Fruit fly (Drosophila melanogaster) whole organism, embryonic: ENCODE measurements around the gene Nup107.
A peak's percentile ranks its signal among the peaks of the same experiment; 100 is the strongest.

Experiments used
- B-H2 ChIP-seq: fragments of 200-800 bp; sonication (Bioruptor generic); optimal IDR thresholded peaks from 2 replicates; lab custom pipeline; 2018; ENCODE audit warnings: missing biosample characterization, mild to moderate bottlenecking, missing genetic modification characterization
- CG1024 ChIP-seq: fragments of 200-800 bp; sonication (Bioruptor generic); IDR thresholded peaks from 2 replicates; pipeline ENCODE4 v1.3.6; 2022; ENCODE audit warnings: missing biosample characterization, missing genetic modification characterization
- CG12155 ChIP-seq: fragments of 200-800 bp; sonication (Bioruptor generic); optimal IDR thresholded peaks from 3 replicates; lab custom pipeline; 2016; ENCODE audit warnings: missing biosample characterization, missing genetic modification characterization
- CG12219 ChIP-seq: fragments of 200-800 bp; sonication (Bioruptor generic); optimal IDR thresholded peaks from 3 replicates; lab custom pipeline; 2018; ENCODE audit warnings: missing biosample characterization, mild to moderate bottlenecking, missing genetic modification characterization
- CG15073 ChIP-seq: fragments of 200-800 bp; sonication (Bioruptor generic); optimal IDR thresholded peaks from 2 replicates; lab custom pipeline; 2016; ENCODE audit warnings: missing biosample characterization, missing genetic modification characterization
- CG15696 ChIP-seq: fragments of 200-800 bp; sonication (Bioruptor generic); optimal IDR thresholded peaks from 2 replicates; lab custom pipeline; 2019; ENCODE audit warnings: missing biosample characterization, mild to moderate bottlenecking, missing genetic modification characterization, moderate library complexity
- CG16813 ChIP-seq: fragments of 200-800 bp; sonication (Bioruptor generic); IDR thresholded peaks from 3 replicates; pipeline ENCODE4 v1.3.6; 2022; ENCODE audit warnings: missing biosample characterization, missing genetic modification characterization; ENCODE audit not compliant: partially characterized antibody
- CG17328 ChIP-seq: fragments of 200-800 bp; sonication (Bioruptor generic); IDR thresholded peaks from 2 replicates; pipeline ENCODE4 v1.3.6; 2022; ENCODE audit warnings: missing biosample characterization, missing genetic modification characterization
- CG18599 ChIP-seq: fragments of 200-800 bp; sonication (Bioruptor generic); optimal IDR thresholded peaks from 3 replicates; lab custom pipeline; 2017; ENCODE audit warnings: missing biosample characterization, missing genetic modification characterization, mild to moderate bottlenecking, moderate library complexity, missing genetic modification reagents
- CG2199 ChIP-seq: fragments of 200-800 bp; sonication (Bioruptor generic); IDR thresholded peaks from 3 replicates; pipeline ENCODE4 v1.3.6; 2022; ENCODE audit warnings: missing biosample characterization, missing genetic modification characterization
- CG33557 ChIP-seq: fragments of 200-800 bp; sonication (Bioruptor generic); optimal IDR thresholded peaks from 2 replicates; lab custom pipeline; 2019; ENCODE audit warnings: missing biosample characterization, mild to moderate bottlenecking, missing genetic modification characterization, moderate library complexity
- CG34376 ChIP-seq: fragments of 200-800 bp; sonication (Bioruptor generic); optimal IDR thresholded peaks from 2 replicates; lab custom pipeline; 2018; ENCODE audit warnings: missing biosample characterization, mild to moderate bottlenecking, missing genetic modification characterization
- CG43689 ChIP-seq: fragments of 200-800 bp; sonication (Bioruptor generic); IDR thresholded peaks from 2 replicates; pipeline ENCODE4 v1.3.6; 2022; ENCODE audit warnings: missing biosample characterization, missing genetic modification characterization
- CG4707 ChIP-seq: fragments of 200-800 bp; sonication (Bioruptor generic); optimal IDR thresholded peaks from 2 replicates; lab custom pipeline; 2018; ENCODE audit warnings: missing biosample characterization, mild to moderate bottlenecking, missing genetic modification characterization, moderate library complexity
- CG4854 ChIP-seq: fragments of 200-800 bp; sonication (Bioruptor generic); optimal IDR thresholded peaks from 2 replicates; lab custom pipeline; 2016; ENCODE audit warnings: missing biosample characterization, missing genetic modification characterization, inconsistent platforms
- CG6272 ChIP-seq: fragments of 200-800 bp; sonication (Bioruptor generic); IDR thresholded peaks from 2 replicates; pipeline ENCODE4 v1.3.6; 2022; ENCODE audit warnings: missing biosample characterization, missing genetic modification characterization
- CG6689 ChIP-seq: fragments of 200-800 bp; sonication (Bioruptor generic); IDR thresholded peaks from 2 replicates; pipeline ENCODE4 v1.3.6; 2022; ENCODE audit warnings: missing biosample characterization, missing genetic modification characterization
- CG7786 ChIP-seq: fragments of 200-800 bp; sonication (Bioruptor generic); optimal IDR thresholded peaks from 2 replicates; lab custom pipeline; 2016; ENCODE audit warnings: missing biosample characterization, missing genetic modification characterization
- CG9609 ChIP-seq: fragments of 200-800 bp; sonication (Bioruptor generic); optimal IDR thresholded peaks from 3 replicates; lab custom pipeline; 2016; ENCODE audit warnings: missing biosample characterization, missing genetic modification characterization
- CG9797 ChIP-seq: fragments of 200-800 bp; sonication (Bioruptor generic); optimal IDR thresholded peaks from 3 replicates; lab custom pipeline; 2018; ENCODE audit warnings: missing biosample characterization, mild to moderate bottlenecking, missing genetic modification characterization
- Dip3 ChIP-seq: fragments of 200-800 bp; sonication (Bioruptor generic); optimal IDR thresholded peaks from 3 replicates; lab custom pipeline; 2016; ENCODE audit warnings: missing biosample characterization, missing genetic modification characterization
- E2f2 ChIP-seq: fragments of 200-800 bp; sonication (Bioruptor generic); IDR thresholded peaks from 2 replicates; pipeline ENCODE4 v1.3.6; 2022; ENCODE audit warnings: missing biosample characterization, missing genetic modification characterization
- Ets65A ChIP-seq: fragments of 200-800 bp; sonication (Bioruptor generic); peaks from one replicate; lab custom pipeline; 2016; ENCODE audit warnings: missing biosample characterization, missing genetic modification characterization
- HmgD ChIP-seq: fragments of 200-800 bp; sonication (Bioruptor generic); optimal IDR thresholded peaks from 3 replicates; lab custom pipeline; 2016; ENCODE audit warnings: missing biosample characterization, missing genetic modification characterization
- Mad ChIP-seq: fragments of 200-800 bp; sonication (Bioruptor generic); optimal IDR thresholded peaks from 2 replicates; lab custom pipeline; 2016; ENCODE audit warnings: missing biosample characterization, missing genetic modification characterization
- NC2α ChIP-seq: fragments of 200-800 bp; sonication (Bioruptor generic); optimal IDR thresholded peaks from 2 replicates; lab custom pipeline; 2016; ENCODE audit warnings: missing biosample characterization, missing genetic modification characterization
- NK7.1 ChIP-seq: fragments of 200-800 bp; sonication (Bioruptor generic); optimal IDR thresholded peaks from 3 replicates; lab custom pipeline; 2016; ENCODE audit warnings: missing biosample characterization, missing genetic modification characterization
- Side ChIP-seq: fragments of 200-800 bp; sonication (Bioruptor generic); optimal IDR thresholded peaks from 2 replicates; lab custom pipeline; 2016; ENCODE audit warnings: missing biosample characterization, missing genetic modification characterization
- TFAM ChIP-seq: fragments of 200-800 bp; sonication (Bioruptor generic); optimal IDR thresholded peaks from 2 replicates; lab custom pipeline; 2017; ENCODE audit warnings: missing biosample characterization, missing genetic modification characterization, inconsistent platforms
- Usf ChIP-seq: fragments of 200-800 bp; sonication (Bioruptor generic); optimal IDR thresholded peaks from 2 replicates; lab custom pipeline; 2017; ENCODE audit warnings: missing genotype, missing biosample characterization, missing genetic modification characterization
- croc ChIP-seq: fragments of 200-800 bp; sonication (Bioruptor generic); conservative IDR thresholded peaks from 3 replicates; pipeline ENCODE4 v1.3.6; 2022; ENCODE audit warnings: missing biosample characterization, missing genetic modification characterization
- da ChIP-seq: fragments of 200-800 bp; sonication (Bioruptor generic); optimal IDR thresholded peaks from 2 replicates; lab custom pipeline; 2016; ENCODE audit warnings: missing biosample characterization, missing genetic modification characterization
- eyg ChIP-seq: fragments of 200-800 bp; sonication (Bioruptor generic); optimal IDR thresholded peaks from 3 replicates; lab custom pipeline; 2016; ENCODE audit warnings: missing biosample characterization, missing genetic modification characterization
- fd96Cb ChIP-seq: fragments of 200-800 bp; sonication (Bioruptor generic); optimal IDR thresholded peaks from 2 replicates; lab custom pipeline; 2018; ENCODE audit warnings: missing biosample characterization, mild to moderate bottlenecking, missing genetic modification characterization, moderate library complexity
- gfzf ChIP-seq: fragments of 200-800 bp; sonication (Bioruptor generic); optimal IDR thresholded peaks from 2 replicates; lab custom pipeline; 2016; ENCODE audit warnings: missing biosample characterization, mild to moderate bottlenecking, missing genetic modification characterization, moderate library complexity
- ham ChIP-seq: fragments of 200-800 bp; sonication (Bioruptor generic); IDR thresholded peaks from 2 replicates; pipeline ENCODE4 v1.3.6; 2022; ENCODE audit warnings: missing biosample characterization, missing genetic modification characterization
- kah ChIP-seq: fragments of 200-800 bp; sonication (Bioruptor generic); optimal IDR thresholded peaks from 2 replicates; lab custom pipeline; 2018; ENCODE audit warnings: missing biosample characterization, mild to moderate bottlenecking, missing genetic modification characterization
- knrl ChIP-seq: fragments of 200-800 bp; sonication (Bioruptor generic); IDR thresholded peaks from 3 replicates; pipeline ENCODE4 v1.3.6; 2022; ENCODE audit warnings: missing biosample characterization, missing genetic modification characterization; ENCODE audit not compliant: partially characterized antibody
- lilli ChIP-seq: fragments of 200-800 bp; sonication (Bioruptor generic); optimal IDR thresholded peaks from 3 replicates; lab custom pipeline; 2016; ENCODE audit warnings: missing biosample characterization, missing genetic modification characterization
- mld ChIP-seq: fragments of 200-800 bp; sonication (Bioruptor generic); IDR thresholded peaks from 3 replicates; pipeline ENCODE4 v1.3.6; 2022; ENCODE audit warnings: missing biosample characterization, missing genetic modification characterization; ENCODE audit not compliant: partially characterized antibody
- nom ChIP-seq: fragments of 200-800 bp; sonication (Bioruptor generic); optimal IDR thresholded peaks from 2 replicates; lab custom pipeline; 2017; ENCODE audit warnings: missing biosample characterization, missing genetic modification characterization, mild to moderate bottlenecking, moderate library complexity, missing genetic modification reagents
- pho ChIP-seq: fragments of 200-800 bp; sonication (Bioruptor generic); optimal IDR thresholded peaks from 2 replicates; lab custom pipeline; 2016; ENCODE audit warnings: missing biosample characterization, missing genetic modification characterization
- schlank ChIP-seq: fragments of 200-800 bp; sonication (Bioruptor generic); optimal IDR thresholded peaks from 2 replicates; lab custom pipeline; 2018; ENCODE audit warnings: missing biosample characterization, mild to moderate bottlenecking, missing genetic modification characterization
- sob ChIP-seq: fragments of 200-800 bp; sonication (Bioruptor generic); IDR thresholded peaks from 2 replicates; pipeline ENCODE4 v1.3.6; 2022; ENCODE audit warnings: missing biosample characterization, missing genetic modification characterization
- stwl ChIP-seq: fragments of 200-800 bp; sonication (Bioruptor generic); optimal IDR thresholded peaks from 3 replicates; lab custom pipeline; 2018; ENCODE audit warnings: missing biosample characterization, mild to moderate bottlenecking, missing genetic modification characterization, moderate library complexity
- tap ChIP-seq: fragments of 200-800 bp; optimal IDR thresholded peaks from 3 replicates; lab custom pipeline; 2019; ENCODE audit warnings: missing biosample characterization, mild to moderate bottlenecking, missing genetic modification characterization, moderate library complexity
- tll ChIP-seq, 2 experiments: fragments of 200-800 bp in 1 of 2; fragments of >200 bp in 1 of 2; sonication (Bioruptor generic) in 1 of 2; optimal IDR thresholded peaks; 2 replicates each; lab custom pipeline; 2017 to 2019; ENCODE audit warnings: missing biosample characterization in 2 of 2, missing genetic modification characterization in 2 of 2, mild to moderate bottlenecking in 1 of 2, moderate library complexity in 1 of 2
- toy ChIP-seq: fragments of 200-800 bp; sonication (Bioruptor generic); IDR thresholded peaks from 2 replicates; pipeline ENCODE4 v1.3.6; 2022; ENCODE audit warnings: missing biosample characterization, missing genetic modification characterization
- trem ChIP-seq: fragments of 200-800 bp; optimal IDR thresholded peaks from 3 replicates; lab custom pipeline; 2019; ENCODE audit warnings: missing biosample characterization, mild to moderate bottlenecking, missing genetic modification characterization, moderate library complexity
- tup ChIP-seq: fragments of 200-800 bp; sonication (Bioruptor generic); optimal IDR thresholded peaks from 2 replicates; lab custom pipeline; 2016; ENCODE audit warnings: missing biosample characterization, mild to moderate bottlenecking, missing genetic modification characterization, moderate library complexity
- zfh1 ChIP-seq: fragments of 200-800 bp; sonication (Bioruptor generic); IDR thresholded peaks from 3 replicates; pipeline ENCODE4 v1.3.6; 2022; ENCODE audit warnings: missing biosample characterization, missing genetic modification characterization

The Nup107 gene

DNA sequence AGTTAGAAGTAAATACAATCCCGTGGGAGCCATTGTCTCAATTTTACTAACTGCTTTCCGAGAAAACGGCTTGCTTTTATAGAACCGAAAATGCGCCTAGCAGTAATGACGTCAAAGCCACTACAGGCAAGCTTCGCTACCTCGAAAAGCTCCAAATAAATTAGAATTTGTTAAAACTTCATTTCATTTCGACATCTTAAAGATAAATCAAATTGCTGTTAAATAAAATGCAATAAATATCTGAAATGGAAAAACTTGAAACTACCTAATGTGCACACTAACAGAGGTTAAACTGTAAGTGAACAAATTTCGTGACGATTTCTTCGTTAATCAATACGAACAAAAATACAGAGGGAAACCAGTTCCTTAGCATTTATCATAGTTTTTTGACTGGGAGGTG lies 37.9 kb downstream of the Nup107 start, which contains the start of gene CG7300 (continued):
- TF ChIP-seq stwl (tag; lab: Kevin White, UChicago) (no peak), CG6689 (GFP tag; lab: Robert Waterston, UW) (peak; percentile 57), E2f2 (GFP tag; lab: Robert Waterston, UW) (peak; percentile 30; the same call in 1 of the 2 replicates), CG15696 (tag; lab: Kevin White, UChicago) (no peak), gfzf (no peak), croc (GFP tag; lab: Robert Waterston, UW) (no peak; the same call in 2 of the 3 replicates), NC2α (GFP tag; lab: Kevin White, UChicago) (no peak), NK7.1 (GFP tag; lab: Kevin White, UChicago) (peak; percentile 12), nom (GFP tag; lab: Kevin White, UChicago) (no peak), CG1024 (GFP tag; lab: Robert Waterston, UW) (no peak), TFAM (no peak), kah (GFP tag; lab: Kevin White, UChicago) (no peak), CG12219 (GFP tag; lab: Kevin White, UChicago) (peak; percentile 23), ham (GFP tag; lab: Robert Waterston, UW) (no peak), B-H2 (GFP tag; lab: Kevin White, UChicago) (no peak), Mad (no peak), Side (no peak), tll (GFP tag; optimal IDR thresholded peaks at IDR 0.05; lab: Kevin White, UChicago) (no peak), CG34376 (GFP tag; lab: Kevin White, UChicago) (no peak), CG4854 (GFP tag; lab: Kevin White, UChicago) (peak; percentile 36), CG43689 (no peak), mld (GFP tag; lab: Robert Waterston, UW) (no peak), da (GFP tag; lab: Kevin White, UChicago) (no peak), schlank (tag; lab: Kevin White, UChicago) (peak; percentile 8), sob (GFP tag; lab: Robert Waterston, UW) (peak; percentile 56), CG15073 (no peak), zfh1 (GFP tag; lab: Robert Waterston, UW) (peak; percentile 50; the same call in 2 of the 3 replicates), CG18599 (peak; percentile 58), tup (GFP tag; lab: Kevin White, UChicago) (no peak), toy (no peak), CG9609 (peak; percentile 28), CG2199 (GFP tag; lab: Robert Waterston, UW) (no peak), trem (tag; lab: Kevin White, UChicago) (no peak), CG16813 (no peak), Ets65A (GFP tag; lab: Kevin White, UChicago) (peak; percentile 90), CG17328 (peak; percentile 49), CG33557 (GFP tag; lab: Kevin White, UChicago) (no peak), CG6272 (GFP tag; lab: Robert Waterston, UW) (peak; percentile 38; the same call in 1 of the 2 replicates), HmgD (GFP tag; lab: Kevin White, UChicago) (no peak), tap (tag; lab: Kevin White, UChicago) (peak; percentile 32), Dip3 (GFP tag; lab: Kevin White, UChicago) (peak; percentile 57), CG7786 (GFP tag; lab: Kevin White, UChicago) (peak; percentile 24), pho (GFP tag; lab: Kevin White, UChicago) (peak; percentile 36), CG4707 (GFP tag; lab: Kevin White, UChicago) (no peak), fd96Cb (tag; lab: Kevin White, UChicago) (peak; percentile 52), lilli (GFP tag; lab: Kevin White, UChicago) (peak; percentile 62), Usf (GFP tag; lab: Kevin White, UChicago) (no peak), eyg (no peak), knrl (no peak), CG9797 (no peak), CG12155 (GFP tag; lab: Kevin White, UChicago) (peak; percentile 53)
